Worm (Caenorhabditis elegans): ENCODE data around the gene F21C10.4.

The F21C10.4 gene

DNA sequence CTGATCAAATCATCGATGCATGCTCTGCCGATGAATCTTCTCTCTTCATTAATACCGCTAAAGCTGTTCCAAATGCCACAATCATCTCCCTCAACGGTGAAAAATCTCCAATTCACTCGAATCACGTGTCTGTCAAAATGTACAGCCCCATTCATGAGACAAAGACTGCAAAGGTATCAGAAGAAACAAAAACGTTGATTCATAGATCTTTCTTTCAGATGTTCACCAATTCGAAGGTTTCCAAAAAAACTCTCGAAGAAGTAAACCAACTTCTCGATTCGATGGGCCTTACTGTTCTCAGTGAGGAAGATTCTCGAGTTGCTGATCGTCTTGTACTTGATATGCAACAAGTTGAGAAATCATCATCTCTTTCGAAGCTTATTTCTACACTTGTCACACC is 29.7 kb upstream of the F21C10.4 start:
- no peak for TF ChIP-seq drap-1 (GFP tag; optimal IDR thresholded peaks at IDR 0.05)
- TF ChIP-seq ztf-11 (tag; optimal IDR thresholded peaks at IDR 0.05): no peak
- TF ChIP-seq ces-1 (GFP tag; optimal IDR thresholded peaks at IDR 0.05): no peak
- TF ChIP-seq cnd-1 (tag; optimal IDR thresholded peaks at IDR 0.05): no peak
- TF ChIP-seq nhr-2 (tag; optimal IDR thresholded peaks at IDR 0.05): no peak
- TF ChIP-seq tbx-8 (GFP tag; optimal IDR thresholded peaks at IDR 0.05): no peak
- TF ChIP-seq lsy-2 (tag; optimal IDR thresholded peaks at IDR 0.05): no peak
- TF ChIP-seq elt-3 (tag; optimal IDR thresholded peaks at IDR 0.05): no peak
- TF ChIP-seq sem-2 (GFP tag; optimal IDR thresholded peaks at IDR 0.05): no peak
- no peak for TF ChIP-seq snpc-4 (tag; optimal IDR thresholded peaks at IDR 0.05)
- TF ChIP-seq nhr-237 (tag; optimal IDR thresholded peaks at IDR 0.05): no peak
- TF ChIP-seq unc-39 (tag; optimal IDR thresholded peaks at IDR 0.05): no peak
- TF ChIP-seq ham-2 (GFP tag; optimal IDR thresholded peaks at IDR 0.05): no peak
- no peak for TF ChIP-seq mep-1 (tag; optimal IDR thresholded peaks at IDR 0.05)
- no peak for TF ChIP-seq ceh-83 (GFP tag; optimal IDR thresholded peaks at IDR 0.05)
- TF ChIP-seq flh-1 (GFP tag; optimal IDR thresholded peaks at IDR 0.05): no peak

DNA sequence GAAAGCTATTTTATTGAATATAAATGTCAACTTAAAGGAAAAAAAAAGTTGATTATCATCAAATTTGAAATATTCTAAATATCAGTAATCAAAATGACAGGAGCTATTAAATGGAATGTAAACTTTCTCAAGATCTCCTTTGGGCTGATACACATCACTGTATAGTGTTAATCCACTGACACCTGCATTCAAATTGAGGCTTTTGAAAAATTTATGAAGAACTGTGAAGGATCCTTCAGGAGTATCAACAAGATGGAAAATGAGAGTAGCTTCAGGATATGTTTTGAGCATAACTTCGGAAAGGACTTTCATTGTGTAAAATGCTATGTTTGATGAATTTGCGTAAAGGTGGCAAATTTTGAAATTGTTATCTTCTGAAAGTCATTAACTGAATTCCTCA is 29.2 kb upstream of the F21C10.4 start:
- TF ChIP-seq ceh-83 (GFP tag; optimal IDR thresholded peaks at IDR 0.05) (no peak), ham-2 (GFP tag; optimal IDR thresholded peaks at IDR 0.05) (no peak), cnd-1 (tag; optimal IDR thresholded peaks at IDR 0.05) (no peak), unc-120 (tag; optimal IDR thresholded peaks at IDR 0.05; ENCODE audit: poor library complexity, severe bottlenecking) (no peak), nhr-237 (tag; optimal IDR thresholded peaks at IDR 0.05) (no peak), elt-3 (tag; optimal IDR thresholded peaks at IDR 0.05) (no peak), nhr-76 (tag; optimal IDR thresholded peaks at IDR 0.05) (no peak), bed-3 (GFP tag; optimal IDR thresholded peaks at IDR 0.05) (no peak), nhr-2 (tag; optimal IDR thresholded peaks at IDR 0.05) (no peak), M03D4.4 (tag; optimal IDR thresholded peaks at IDR 0.05) (no peak), snpc-4 (tag; optimal IDR thresholded peaks at IDR 0.05) (no peak), sem-2 (GFP tag; optimal IDR thresholded peaks at IDR 0.05) (no peak)

DNA sequence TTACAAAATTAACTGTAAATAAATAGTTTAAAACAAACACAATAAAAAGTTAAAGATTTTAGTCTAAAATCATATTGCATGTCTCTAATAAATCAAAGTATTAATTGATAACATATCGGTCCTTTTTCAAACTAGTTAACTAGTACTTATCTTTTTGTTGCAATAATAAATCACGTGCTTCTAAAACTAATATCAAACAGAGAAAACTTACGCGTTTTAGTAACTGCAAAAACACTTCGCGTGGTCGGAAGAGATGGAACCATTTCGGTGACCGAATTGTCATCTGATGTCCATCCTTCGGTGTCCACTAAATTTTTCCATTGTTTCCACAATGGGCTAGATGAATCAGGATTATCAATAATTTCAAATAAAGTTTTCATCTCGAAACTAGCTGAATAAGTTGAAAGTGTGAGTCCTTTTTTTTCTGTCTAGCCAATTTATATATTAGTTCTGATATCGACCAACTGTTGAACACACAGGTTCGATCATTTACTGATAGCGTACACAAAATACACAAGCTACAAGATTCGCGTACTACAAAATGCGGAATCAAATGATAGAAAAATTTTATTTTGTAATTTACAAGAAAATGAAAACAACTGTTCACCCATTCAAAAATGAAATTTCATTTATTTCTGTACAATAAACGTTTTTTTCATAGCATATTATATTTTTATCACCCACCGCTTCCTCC is 28.0 kb upstream of the F21C10.4 start, which contains the start of gene F21C10.9:
Gene F21C10.9, minus strand, starts transcription at position 417 of the 694 bp plus-strand sequence.
- TF ChIP-seq snpc-4 (tag; optimal IDR thresholded peaks at IDR 0.05) (no peak), M03D4.4 (tag; optimal IDR thresholded peaks at IDR 0.05) (no peak), nhr-2 (tag; optimal IDR thresholded peaks at IDR 0.05) (no peak), hlh-1 (tag; optimal IDR thresholded peaks at IDR 0.05) (no peak), ceh-39 (tag; optimal IDR thresholded peaks at IDR 0.05) (no peak), mab-5 (tag; optimal IDR thresholded peaks at IDR 0.05) (no peak), ceh-43 (GFP tag; optimal IDR thresholded peaks at IDR 0.05) (no peak), drap-1 (GFP tag; optimal IDR thresholded peaks at IDR 0.05) (no peak), elt-3 (tag; optimal IDR thresholded peaks at IDR 0.05) (no peak), cnd-1 (tag; optimal IDR thresholded peaks at IDR 0.05) (no peak)

DNA sequence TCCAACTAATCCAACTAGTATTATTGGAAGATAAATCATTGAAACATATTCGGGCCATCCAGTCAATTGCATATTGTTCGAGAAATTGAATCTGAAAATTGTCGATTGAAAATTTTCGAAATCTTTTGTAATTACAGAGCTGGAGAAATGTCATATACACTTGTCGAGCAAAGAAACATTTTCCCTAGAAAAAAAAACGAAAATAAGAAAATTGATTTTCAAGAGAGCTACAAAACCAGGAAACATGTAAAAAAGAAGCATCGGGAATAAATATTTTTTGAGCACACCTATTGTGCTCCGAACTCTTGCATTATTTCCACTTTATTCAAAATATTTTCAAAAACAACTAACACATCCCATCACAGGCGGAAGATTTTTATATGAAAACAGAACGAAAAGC is 25.4 kb upstream of the F21C10.4 start, which contains the start of gene frpr-6:
Gene frpr-6, minus strand, starts transcription at position 101 of the 400 bp plus-strand sequence.
- no peak for TF ChIP-seq nhr-28 (tag; optimal IDR thresholded peaks at IDR 0.05)
- no peak for TF ChIP-seq ceh-83 (GFP tag; optimal IDR thresholded peaks at IDR 0.05)
- TF ChIP-seq ceh-43 (GFP tag; optimal IDR thresholded peaks at IDR 0.05): no peak
- TF ChIP-seq lin-32 (GFP tag; optimal IDR thresholded peaks at IDR 0.05): no peak
- no peak for TF ChIP-seq bed-3 (GFP tag; optimal IDR thresholded peaks at IDR 0.05)
- TF ChIP-seq nhr-76 (tag; optimal IDR thresholded peaks at IDR 0.05): no peak
- TF ChIP-seq ham-2 (GFP tag; optimal IDR thresholded peaks at IDR 0.05): no peak

DNA sequence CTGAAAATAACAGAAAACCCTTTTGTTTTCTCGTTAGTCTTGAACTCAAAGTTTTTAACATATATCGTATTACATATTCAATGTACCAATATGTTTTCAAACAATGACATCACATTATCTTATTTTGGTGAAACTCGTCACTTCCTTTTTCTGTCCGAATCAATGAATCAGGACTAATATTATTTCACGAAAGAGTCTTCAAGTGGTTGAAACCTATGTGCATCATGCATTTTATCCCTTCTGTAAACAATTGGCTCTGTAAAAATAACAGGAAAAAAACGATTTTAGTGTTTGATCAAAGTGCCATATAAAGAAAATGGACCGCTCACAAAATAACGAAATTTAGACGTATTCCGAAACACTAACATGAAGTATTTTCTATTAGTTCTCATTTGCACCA is 18.2 kb upstream of the F21C10.4 start, which contains the start of gene F21C10.18:
Gene F21C10.18, plus strand, starts transcription at position 301 of the 400 bp plus-strand sequence.
- TF ChIP-seq ces-1 (GFP tag; optimal IDR thresholded peaks at IDR 0.05) (no peak), ztf-11 (tag; optimal IDR thresholded peaks at IDR 0.05) (no peak), cnd-1 (tag; optimal IDR thresholded peaks at IDR 0.05) (no peak), unc-62 (GFP tag; optimal IDR thresholded peaks at IDR 0.05) (no peak), pha-4 (tag; optimal IDR thresholded peaks at IDR 0.05) (no peak)

DNA sequence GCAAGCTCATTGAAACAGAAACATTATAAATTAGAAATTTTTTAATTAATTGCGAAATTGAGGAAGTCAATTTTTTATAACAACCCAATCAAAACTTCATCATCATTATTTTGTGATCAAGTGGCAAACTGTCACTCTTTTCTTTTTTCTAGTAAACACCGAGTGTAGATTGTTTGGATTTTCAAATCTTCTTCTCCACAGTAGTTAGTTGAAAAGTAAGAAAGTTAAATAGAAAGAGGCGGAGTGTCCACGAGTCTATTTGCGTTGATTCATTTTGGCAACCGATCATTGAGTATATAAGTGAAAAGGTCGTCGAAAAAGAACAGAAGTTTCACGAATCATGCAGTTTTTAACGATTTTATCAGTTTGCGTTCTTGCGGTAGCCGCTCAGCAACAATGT is 17.1 kb upstream of the F21C10.4 start, which contains the start of gene pqn-31:
Gene pqn-31, plus strand, starts transcription at position 301 of the 400 bp plus-strand sequence.
- TF ChIP-seq ceh-39 (tag; optimal IDR thresholded peaks at IDR 0.05) (no peak), ceh-83 (GFP tag; optimal IDR thresholded peaks at IDR 0.05) (no peak), ztf-11 (tag; optimal IDR thresholded peaks at IDR 0.05) (no peak), mls-2 (tag; optimal IDR thresholded peaks at IDR 0.05) (no peak), elt-3 (tag; optimal IDR thresholded peaks at IDR 0.05) (no peak), hlh-1 (tag; optimal IDR thresholded peaks at IDR 0.05) (no peak), mep-1 (tag; optimal IDR thresholded peaks at IDR 0.05) (no peak), flh-1 (GFP tag; optimal IDR thresholded peaks at IDR 0.05) (no peak), blmp-1 (tag; optimal IDR thresholded peaks at IDR 0.05) (no peak), nhr-237 (tag; optimal IDR thresholded peaks at IDR 0.05) (no peak)
